Fruit fly (Drosophila melanogaster): ENCODE data around the gene Ubc87F.
A peak's percentile ranks its signal among the peaks of the same experiment; 100 is the strongest.

The Ubc87F gene

DNA sequence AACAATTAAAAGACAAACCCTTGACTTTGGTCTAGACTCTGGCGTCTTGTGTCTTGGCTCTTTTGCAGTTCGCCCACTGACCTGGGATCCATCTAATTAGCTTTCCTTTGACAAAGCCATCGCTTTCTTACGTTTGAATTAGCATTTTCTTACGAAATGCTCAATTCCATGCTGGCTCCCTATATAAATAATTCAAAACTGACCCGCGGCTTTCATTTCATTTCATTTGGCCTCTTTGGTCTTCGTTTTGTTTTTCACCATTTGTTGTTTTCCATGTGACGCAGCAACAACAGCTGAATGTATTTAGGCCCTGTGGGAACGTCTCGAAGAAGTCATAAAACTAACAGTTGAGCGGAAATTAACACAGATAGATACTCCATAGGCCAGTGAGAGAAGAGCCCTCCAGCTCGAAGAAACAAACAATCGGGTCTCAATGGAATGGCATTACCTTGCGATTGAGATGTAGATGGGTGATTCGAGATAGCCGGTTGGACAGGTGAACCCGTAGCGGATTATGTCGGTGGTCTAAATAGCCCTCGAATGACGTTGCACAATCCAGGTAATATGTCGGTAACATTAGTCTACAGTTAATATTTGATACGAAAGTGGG, 6.2 kb upstream of the Ubc87F start (continued):
- TF ChIP-seq sqz (GFP tag; optimal IDR thresholded peaks at IDR 0.05): no peak
- no peak for TF ChIP-seq ewg (GFP tag; optimal IDR thresholded peaks at IDR 0.05)
- peak; percentile 59; the same call in 1 of the 2 replicates for TF ChIP-seq vvl (GFP tag; IDR thresholded peaks at IDR 0.05)
- TF ChIP-seq abd-A (tag; optimal IDR thresholded peaks at IDR 0.05): peak; percentile 70

DNA sequence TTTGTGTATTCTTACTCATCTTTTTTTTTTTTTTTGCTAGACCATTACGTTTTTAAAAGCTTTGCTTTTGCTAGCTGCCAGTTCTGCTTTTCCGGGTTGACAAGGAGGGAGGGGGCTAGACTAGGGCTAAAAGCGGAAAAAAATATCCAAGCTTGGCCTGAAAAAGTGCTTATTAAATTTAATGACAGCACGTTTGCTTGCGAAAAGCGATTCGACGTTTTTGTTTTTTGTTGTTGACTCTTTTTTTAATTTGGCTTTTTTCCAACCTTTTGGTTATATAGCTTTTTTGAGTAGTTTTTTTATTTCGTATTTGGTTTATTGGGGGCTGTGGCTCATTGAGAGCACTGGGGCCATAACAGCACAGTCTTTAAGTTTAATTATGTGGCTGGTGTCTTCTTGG, 4.5 kb upstream of the Ubc87F start:
- no peak for TF ChIP-seq Rfx (GFP tag; IDR thresholded peaks at IDR 0.05)
- TF ChIP-seq CG16779 (GFP tag; IDR thresholded peaks at IDR 0.05): no peak
- no peak for TF ChIP-seq CG7372 (GFP tag; IDR thresholded peaks at IDR 0.05)
- no peak for TF ChIP-seq so (GFP tag; IDR thresholded peaks at IDR 0.05)
- no peak for TF ChIP-seq bab2 (GFP tag; optimal IDR thresholded peaks at IDR 0.05)
- no peak for TF ChIP-seq fu2 (GFP tag; optimal IDR thresholded peaks at IDR 0.05)
- no peak for TF ChIP-seq CG13624 (GFP tag; optimal IDR thresholded peaks at IDR 0.05)

dm6 chr3R:13721998-13722397, 4.0 kb upstream of the Ubc87F start:
- TF ChIP-seq CG10979 (tag; optimal IDR thresholded peaks at IDR 0.05) (no peak), Pdp1 (GFP tag; optimal IDR thresholded peaks at IDR 0.05) (peak in 1 of 2 experiments; percentile 91)

dm6 chr3R:13720798-13721197, 2.8 kb upstream of the Ubc87F start:
- TF ChIP-seq Med (GFP tag): no peak
- peak; percentile 77 for TF ChIP-seq CG17829 (tag; optimal IDR thresholded peaks at IDR 0.05)
- no peak for TF ChIP-seq CG6689 (GFP tag; IDR thresholded peaks at IDR 0.05)
- TF ChIP-seq CG10959 (GFP tag; IDR thresholded peaks at IDR 0.05): 0 out of 2 replicates have a peak, but pooled peaks have one; percentile 12

DNA sequence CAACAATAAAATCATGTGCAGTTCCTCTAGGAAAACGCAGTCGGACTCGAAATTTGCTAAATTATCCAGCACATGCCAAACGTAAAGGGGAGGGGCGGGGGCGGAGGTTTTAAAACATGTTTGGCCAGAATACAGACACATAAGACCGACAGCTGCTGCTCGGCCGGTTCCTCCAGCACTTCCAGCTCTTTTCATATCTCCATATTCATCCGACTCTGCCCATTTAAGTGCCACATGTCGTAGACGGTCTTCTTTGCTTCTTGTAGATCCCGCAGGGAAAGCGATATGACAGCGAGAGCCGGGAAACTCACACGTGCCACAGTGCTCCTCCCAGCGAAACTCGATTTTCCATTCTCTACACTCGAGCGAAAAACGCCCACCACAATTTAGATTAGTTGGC, 1.1 kb upstream of the Ubc87F start:
- TF ChIP-seq Med (GFP tag) (peak; percentile 65), CG6175 (GFP tag; IDR thresholded peaks at IDR 0.05) (no peak), CG2116 (GFP tag; optimal IDR thresholded peaks at IDR 0.05) (no peak), twi (tag; optimal IDR thresholded peaks at IDR 0.05) (peak; percentile 98), CG3065 (GFP tag; optimal IDR thresholded peaks at IDR 0.05) (no peak), crol (GFP tag; IDR thresholded peaks at IDR 0.05) (peak; percentile 28), ara (GFP tag; IDR thresholded peaks at IDR 0.05) (0 out of 2 replicates have a peak, but pooled peaks have one; percentile 10), CG4424 (GFP tag; optimal IDR thresholded peaks at IDR 0.05) (no peak), GATAe (GFP tag; conservative IDR thresholded peaks at IDR 0.05) (no peak), CG2199 (GFP tag; IDR thresholded peaks at IDR 0.05) (peak; percentile 74; the same call in 1 of the 3 replicates), chinmo (GFP tag; IDR thresholded peaks at IDR 0.05; ENCODE audit: partially characterized antibody) (0 out of 4 replicates have a peak, but pooled peaks have one; percentile 32), Dfd (GFP tag; optimal IDR thresholded peaks at IDR 0.05) (no peak)

dm6 chr3R:13716827-13717226, 1.1 kb downstream of the Ubc87F start:
- TF ChIP-seq Trl (optimal IDR thresholded peaks at IDR 0.05): no peak
- peak; percentile 3 for TF ChIP-seq Trl (GFP tag; optimal IDR thresholded peaks at IDR 0.05)
- no peak for TF ChIP-seq CG9609 (GFP tag; optimal IDR thresholded peaks at IDR 0.05)
- TF ChIP-seq CG2712 (tag; optimal IDR thresholded peaks at IDR 0.05): peak; percentile 16
- no peak for TF ChIP-seq CG8290 (GFP tag; optimal IDR thresholded peaks at IDR 0.05)
- peak in 1 of 2 experiments; percentile 1 for TF ChIP-seq CG8290 (tag; optimal IDR thresholded peaks at IDR 0.05)
- TF ChIP-seq ken (GFP tag; IDR thresholded peaks at IDR 0.05): peak; percentile 62; the same call in 2 of the 3 replicates
- no peak for TF ChIP-seq CG10209 (GFP tag; optimal IDR thresholded peaks at IDR 0.05)
- TF ChIP-seq CG13624 (GFP tag; optimal IDR thresholded peaks at IDR 0.05): peak; percentile 39
- TF ChIP-seq Doc3 (GFP tag; IDR thresholded peaks at IDR 0.05; ENCODE audit: partially characterized antibody): no peak
- TF ChIP-seq B-H1 (GFP tag; IDR thresholded peaks at IDR 0.05): peak; percentile 25; the same call in 1 of the 3 replicates
- TF ChIP-seq Hr51 (GFP tag; optimal IDR thresholded peaks at IDR 0.05): peak in 1 of 2 experiments; percentile 16
- TF ChIP-seq CG8388 (GFP tag; optimal IDR thresholded peaks at IDR 0.05): peak; percentile 35
- TF ChIP-seq cas (GFP tag; IDR thresholded peaks at IDR 0.05): no peak
- TF ChIP-seq maf-S (GFP tag; optimal IDR thresholded peaks at IDR 0.05): no peak
- TF ChIP-seq nom (GFP tag; optimal IDR thresholded peaks at IDR 0.05): peak; percentile 62
- TF ChIP-seq ems (GFP tag; optimal IDR thresholded peaks at IDR 0.05): no peak

Data from whole organism, embryonic.